Worm (Caenorhabditis elegans) whole organism, L2 larva: ENCODE data around the gene sru-45.

Experiments
- ZK546.5 ChIP-seq: sonication (generic microtip); optimal IDR thresholded peaks from 2 replicates; lab custom pipeline; 2017; ENCODE audit warnings: missing biosample characterization, missing genetic modification characterization
- blmp-1 ChIP-seq: sonication (generic microtip); optimal IDR thresholded peaks from 2 replicates; lab custom pipeline; 2017; ENCODE audit warnings: missing genetic modification characterization, mild to moderate bottlenecking, missing compliant biosample characterization, antibody characterized with exemption, moderate library complexity; ENCODE audit not compliant: insufficient read depth
- ceh-82 ChIP-seq: fragments of 150-350 bp; optimal IDR thresholded peaks from 2 replicates; lab custom pipeline; 2014; ENCODE audit warnings: missing biosample characterization, missing genetic modification characterization
- fos-1 ChIP-seq: fragments of 150-350 bp; optimal IDR thresholded peaks from 2 replicates; lab custom pipeline; 2014; ENCODE audit warnings: missing biosample characterization, missing genetic modification characterization
- lin-13 ChIP-seq: fragments of 150-350 bp; optimal IDR thresholded peaks from 2 replicates; lab custom pipeline; 2014; ENCODE audit warnings: missing biosample characterization, missing genetic modification reagents, missing genetic modification characterization
- nhr-23 ChIP-seq: fragments of 150-350 bp; optimal IDR thresholded peaks from 2 replicates; lab custom pipeline; 2014; ENCODE audit warnings: missing biosample characterization, missing genetic modification reagents, missing genetic modification characterization
- nhr-237 ChIP-seq: fragments of 150-350 bp; optimal IDR thresholded peaks from 2 replicates; lab custom pipeline; 2014; ENCODE audit warnings: missing biosample characterization, missing genetic modification characterization
- nhr-25 ChIP-seq: fragments of 150-350 bp; sonication (generic microtip); optimal IDR thresholded peaks from 3 replicates; lab custom pipeline; 2014; ENCODE audit warnings: missing biosample characterization, missing genetic modification characterization
- snpc-4 ChIP-seq: fragments of 150-350 bp; optimal IDR thresholded peaks from 2 replicates; lab custom pipeline; 2014; ENCODE audit warnings: missing biosample characterization, missing genetic modification characterization
- unc-39 ChIP-seq: fragments of 150-350 bp; optimal IDR thresholded peaks from 2 replicates; lab custom pipeline; 2014; ENCODE audit warnings: missing biosample characterization, missing genetic modification characterization
- unc-62 ChIP-seq: fragments of 150-350 bp; optimal IDR thresholded peaks from 2 replicates; lab custom pipeline; 2014; ENCODE audit warnings: missing biosample characterization, missing genetic modification reagents, missing genetic modification characterization
- zag-1 ChIP-seq: fragments of 150-350 bp; optimal IDR thresholded peaks from 2 replicates; lab custom pipeline; 2014; ENCODE audit warnings: missing biosample characterization, missing genetic modification characterization
- ztf-11 ChIP-seq: sonication (generic microtip); optimal IDR thresholded peaks from 2 replicates; lab custom pipeline; 2017; ENCODE audit warnings: missing biosample characterization, missing genetic modification characterization

DNA sequence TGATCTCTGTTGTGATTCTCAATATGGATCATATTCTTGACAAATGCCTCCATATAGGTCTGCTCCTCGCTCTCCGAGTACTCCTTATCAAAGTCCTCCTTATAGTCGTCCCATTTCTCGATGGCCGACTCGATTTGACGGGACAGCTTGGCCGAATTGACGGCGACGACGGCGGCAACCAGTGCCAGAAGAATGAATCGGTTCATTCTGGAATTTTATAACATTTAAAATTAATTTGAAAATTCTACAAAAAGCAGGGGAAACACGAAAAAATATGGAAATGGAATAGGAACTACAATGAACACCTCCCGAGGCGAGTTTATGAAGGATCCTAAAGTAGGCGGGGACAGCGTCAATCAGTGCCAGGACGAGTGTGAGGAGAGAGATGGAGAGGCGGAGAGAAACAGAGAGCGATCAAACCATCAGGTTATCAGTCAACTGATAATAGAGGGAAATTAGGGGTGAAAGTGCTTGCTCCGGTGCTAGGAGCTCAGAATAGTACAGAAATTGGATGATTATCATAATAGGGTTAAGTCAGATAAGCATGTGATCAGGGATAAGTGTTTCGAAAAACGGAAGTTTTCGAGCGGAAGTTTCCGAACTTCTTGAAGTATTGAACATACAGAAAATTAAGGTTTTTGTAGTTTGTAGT, 29.5 kb downstream of the sru-45 start, which contains the start of gene cpl-1:
- TF ChIP-seq unc-62 (GFP tag; lab: Kevin White, UChicago) (no peak), blmp-1 (tag; lab: Kevin White, UChicago) (peak; percentile 9), ztf-11 (tag; lab: Kevin White, UChicago) (no peak), ceh-82 (tag; lab: Kevin White, UChicago) (no peak), snpc-4 (tag; lab: Kevin White, UChicago) (no peak), nhr-237 (no peak), lin-13 (GFP tag; lab: Kevin White, UChicago) (no peak), ZK546.5 (no peak), nhr-25 (no peak), unc-39 (tag; lab: Kevin White, UChicago) (no peak), fos-1 (tag; lab: Kevin White, UChicago) (peak; percentile 56), zag-1 (tag; lab: Kevin White, UChicago) (no peak), nhr-23 (tag; lab: Kevin White, UChicago) (no peak)
